Worm (Caenorhabditis elegans): ENCODE measurements around the gene C45H4.21.
"Not testable (repeated sequence)": the region's sequence is repeated elsewhere in the genome, so short reads cannot be mapped to it uniquely, and the experiment has no call there.

Gene C45H4.21

ce11 chrV:2156830-2157229 lies 7.5 kb upstream of the C45H4.21 start, which contains the start of gene srbc-22:
TSS of gene srbc-22 (plus strand) at chrV:2157130.
- TF ChIP-seq efl-3 (GFP tag; optimal IDR thresholded peaks at IDR 0.05) (no peak), pax-3 (tag; optimal IDR thresholded peaks at IDR 0.05) (no peak), C04F5.9 (tag; optimal IDR thresholded peaks at IDR 0.05) (no peak), snpc-4 (tag; optimal IDR thresholded peaks at IDR 0.05) (no peak), isw-1 (GFP tag; IDR thresholded peaks at IDR 0.05) (no peak), efl-1 (optimal IDR thresholded peaks at IDR 0.05) (no peak), efl-1 (GFP tag; optimal IDR thresholded peaks at IDR 0.05 in 1 of 2) (no peak), egl-27 (tag; optimal IDR thresholded peaks at IDR 0.05) (no peak), lin-35 (GFP tag; optimal IDR thresholded peaks at IDR 0.05) (no peak), mdl-1 (tag; optimal IDR thresholded peaks at IDR 0.05) (no peak), hpl-2 (GFP tag; optimal IDR thresholded peaks at IDR 0.05) (no peak), Y116A8C.19 (tag; optimal IDR thresholded peaks at IDR 0.05; ENCODE audit: borderline replicate concordance) (no peak), blmp-1 (tag; optimal IDR thresholded peaks at IDR 0.05) (no peak), xbp-1 (tag; optimal IDR thresholded peaks at IDR 0.05) (no peak), zag-1 (tag; optimal IDR thresholded peaks at IDR 0.05) (no peak), sptf-1 (tag; optimal IDR thresholded peaks at IDR 0.05) (no peak), sup-37 (GFP tag; optimal IDR thresholded peaks at IDR 0.05) (no peak), nhr-85 (tag) (no peak), pqm-1 (tag; optimal IDR thresholded peaks at IDR 0.05) (no peak), skn-1 (tag; optimal IDR thresholded peaks at IDR 0.05) (no peak)

- TF ChIP-seq rnt-1 (tag; optimal IDR thresholded peaks at IDR 0.05) (no peak), efl-1 (optimal IDR thresholded peaks at IDR 0.05) (no peak), efl-1 (GFP tag; optimal IDR thresholded peaks at IDR 0.05 in 1 of 2) (peak in 1 of 2 experiments; percentile 12)
Observed at ce11 chrV:2155232-2155631, 5.9 kb upstream of the C45H4.21 start, which contains the start of gene srbc-21. TSS of gene srbc-21 (plus strand) at chrV:2155532.

- TF ChIP-seq unc-98 (GFP tag; IDR thresholded peaks at IDR 0.05) (no peak), C34B4.2 (tag; optimal IDR thresholded peaks at IDR 0.05) (no peak)
Observed at ce11 chrV:2153274-2153673, 3.9 kb upstream of the C45H4.21 start, which contains the start of gene srbc-23. TSS of gene srbc-23 (plus strand) at chrV:2153574.

- no peak for TF ChIP-seq elt-3 (tag; optimal IDR thresholded peaks at IDR 0.05)
- TF ChIP-seq xbp-1 (tag; optimal IDR thresholded peaks at IDR 0.05) = no peak
- TF ChIP-seq dsc-1 (tag; optimal IDR thresholded peaks at IDR 0.05) = no peak
- no peak for TF ChIP-seq nhr-85 (tag)
- TF ChIP-seq ets-5 (GFP tag; IDR thresholded peaks at IDR 0.05) = no peak
- no peak for TF ChIP-seq isw-1 (GFP tag; IDR thresholded peaks at IDR 0.05)
- no peak for TF ChIP-seq fkh-8 (tag; optimal IDR thresholded peaks at IDR 0.05)
Observed at ce11 chrV:2151458-2151857, 2.1 kb upstream of the C45H4.21 start, which contains the start of gene srbc-24. TSS of gene srbc-24 (plus strand) at chrV:2151758.

ce11 chrV:2150876-2151275 lies 1.5 kb upstream of the C45H4.21 start, which contains the start of gene C45H4.13:
TSS of gene C45H4.13 (minus strand) at chrV:2150976.
- TF ChIP-seq C34B4.2 (tag; optimal IDR thresholded peaks at IDR 0.05) = no peak

- peak in 1 of 6 experiments; percentile 3 for TF ChIP-seq elt-3 (tag; optimal IDR thresholded peaks at IDR 0.05)
- TF ChIP-seq nhr-20 (tag; optimal IDR thresholded peaks at IDR 0.05) = no peak
Observed at ce11 chrV:2146795-2147194, 2.5 kb downstream of the C45H4.21 start, which contains the start of gene srbc-20. TSS of gene srbc-20 (plus strand) at chrV:2147095.

- TF ChIP-seq efl-1 (optimal IDR thresholded peaks at IDR 0.05) (no peak), efl-1 (GFP tag; optimal IDR thresholded peaks at IDR 0.05 in 1 of 2) (peak in 1 of 2 experiments; percentile 28), elt-3 (tag; optimal IDR thresholded peaks at IDR 0.05) (no peak)
Observed at ce11 chrV:2146044-2146443, 3.3 kb downstream of the C45H4.21 start, which contains the start of gene str-52. TSS of gene str-52 (minus strand) at chrV:2146144.

ce11 chrV:2144408-2144807 lies 4.9 kb downstream of the C45H4.21 start, which contains the start of gene F22F7.12:
TSS of gene F22F7.12 (minus strand) at chrV:2144508.
- TF ChIP-seq nhr-47, mep-1, C04F5.9 (tag; optimal IDR thresholded peaks at IDR 0.05): not testable (repeated sequence)

Data from whole organism, L1 larva.